Worm (Caenorhabditis elegans) whole organism, early embryonic: ENCODE data around the gene mrpl-42.

Experiments used
- B0310.2 ChIP-seq: sonication (generic microtip); optimal IDR thresholded peaks from 2 replicates; lab custom pipeline; 2016; ENCODE audit warnings: mild to moderate bottlenecking, missing genetic modification characterization, missing compliant biosample characterization
- F13C5.2 ChIP-seq: sonication (generic microtip); optimal IDR thresholded peaks from 2 replicates; lab custom pipeline; 2017; ENCODE audit warnings: mild to moderate bottlenecking, missing genetic modification characterization, inconsistent platforms, missing compliant biosample characterization
- aly-1 ChIP-seq: sonication (generic microtip); optimal IDR thresholded peaks from 2 replicates; lab custom pipeline; 2016; ENCODE audit warnings: missing genetic modification characterization, missing compliant biosample characterization
- ama-1 ChIP-seq: fragments of 150-350 bp; optimal IDR thresholded peaks from 2 replicates; lab custom pipeline; 2014
- ceh-13 ChIP-seq: fragments of 200-800 bp; sonication (Bioruptor generic); optimal IDR thresholded peaks from 2 replicates; lab custom pipeline; 2018; ENCODE audit warnings: mild to moderate bottlenecking, missing genetic modification characterization, missing compliant biosample characterization
- ceh-36 ChIP-seq: sonication (generic microtip); optimal IDR thresholded peaks from 2 replicates; lab custom pipeline; 2016; ENCODE audit warnings: missing genetic modification characterization, inconsistent platforms, missing compliant biosample characterization
- ets-7 ChIP-seq: sonication (generic microtip); optimal IDR thresholded peaks from 2 replicates; lab custom pipeline; 2016; ENCODE audit warnings: missing genotype, missing genetic modification characterization, missing compliant biosample characterization
- flt-1 ChIP-seq: fragments of 200-800 bp; sonication (Bioruptor generic); IDR thresholded peaks from 2 replicates; pipeline ENCODE4 v1.3.6; 2022; ENCODE audit warnings: missing genetic modification characterization, missing compliant biosample characterization
- hmbx-1 ChIP-seq: sonication (generic microtip); optimal IDR thresholded peaks from 2 replicates; lab custom pipeline; 2016; ENCODE audit warnings: mild to moderate bottlenecking, missing genetic modification characterization, missing compliant biosample characterization
- hmg-4 ChIP-seq: fragments of 200-800 bp; sonication (Bioruptor generic); optimal IDR thresholded peaks from 2 replicates; lab custom pipeline; 2018; ENCODE audit warnings: mild to moderate bottlenecking, missing genetic modification characterization, missing compliant biosample characterization
- hnd-1 ChIP-seq: sonication (generic microtip); optimal IDR thresholded peaks from 2 replicates; lab custom pipeline; 2016; ENCODE audit warnings: missing genetic modification characterization, missing compliant biosample characterization
- pes-1 ChIP-seq: fragments of 200-800 bp; sonication (Bioruptor generic); IDR thresholded peaks from 2 replicates; pipeline ENCODE4 v1.3.6; 2022; ENCODE audit warnings: missing genetic modification reagents, missing genetic modification characterization, missing compliant biosample characterization
- scrt-1 ChIP-seq: fragments of 200-800 bp; sonication (Bioruptor generic); IDR thresholded peaks from 2 replicates; pipeline ENCODE4 v1.3.6; 2022; ENCODE audit warnings: missing genetic modification characterization, missing compliant biosample characterization
- sea-1 ChIP-seq: fragments of 200-800 bp; sonication (Bioruptor generic); conservative IDR thresholded peaks from 2 replicates; pipeline ENCODE4 v1.3.6; 2022; ENCODE audit warnings: missing genetic modification characterization, missing compliant biosample characterization
- tbx-11 ChIP-seq: fragments of 200-800 bp; sonication (Bioruptor generic); IDR thresholded peaks from 2 replicates; pipeline ENCODE4 v1.3.6; 2022; ENCODE audit warnings: missing genetic modification characterization, missing compliant biosample characterization
- tbx-37 ChIP-seq: fragments of 200-800 bp; sonication (Bioruptor generic); conservative IDR thresholded peaks from 2 replicates; pipeline ENCODE4 v1.3.6; 2022; ENCODE audit warnings: missing genetic modification reagents, missing genetic modification characterization, missing compliant biosample characterization
- tra-4 ChIP-seq: sonication (generic microtip); optimal IDR thresholded peaks from 2 replicates; lab custom pipeline; 2017; ENCODE audit warnings: missing genetic modification characterization, missing compliant biosample characterization

The mrpl-42 gene

DNA sequence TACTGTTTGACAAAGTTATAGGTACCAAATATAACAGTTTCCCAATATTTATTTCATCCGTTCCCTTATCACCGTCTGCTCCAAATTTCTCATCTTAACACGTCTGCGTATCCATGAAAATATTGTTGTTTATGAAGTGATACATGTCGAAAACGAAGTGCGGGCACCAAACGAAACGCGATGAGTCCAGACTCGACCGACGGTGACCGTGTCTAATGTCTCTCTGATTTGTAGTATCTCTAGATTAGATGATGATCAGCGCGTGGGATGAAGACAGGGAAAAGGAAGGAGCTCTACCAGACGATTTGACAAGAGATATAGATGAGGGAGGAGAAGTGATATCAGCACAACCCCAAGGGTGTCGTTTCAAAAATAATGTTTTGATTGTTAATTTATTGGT lies 14.1 kb downstream of the mrpl-42 start:
- TF ChIP-seq scrt-1 (GFP tag; lab: Robert Waterston, UW): no peak
- no peak for TF ChIP-seq hmbx-1 (tag; lab: Kevin White, UChicago)
- TF ChIP-seq sea-1 (GFP tag; lab: Robert Waterston, UW): no peak
- no peak for TF ChIP-seq F13C5.2 (tag; lab: Kevin White, UChicago)
- TF ChIP-seq ceh-13 (GFP tag; lab: Kevin White, UChicago): no peak
- no peak for TF ChIP-seq ets-7 (tag; lab: Kevin White, UChicago)
- TF ChIP-seq tbx-11 (GFP tag; lab: Robert Waterston, UW): no peak
- TF ChIP-seq flt-1 (GFP tag; lab: Robert Waterston, UW): no peak
- no peak for TF ChIP-seq tbx-37
- TF ChIP-seq aly-1: no peak
- TF ChIP-seq hnd-1 (tag; lab: Kevin White, UChicago): no peak
- TF ChIP-seq ceh-36: no peak
- no peak for TF ChIP-seq pes-1

- no peak for TF ChIP-seq tbx-37
- no peak for TF ChIP-seq tra-4
- TF ChIP-seq ceh-13 (GFP tag; lab: Kevin White, UChicago): no peak
- no peak for TF ChIP-seq F13C5.2 (tag; lab: Kevin White, UChicago)
- no peak for TF ChIP-seq ets-7 (tag; lab: Kevin White, UChicago)
- no peak for TF ChIP-seq ceh-36
- no peak for TF ChIP-seq ama-1
- TF ChIP-seq aly-1: no peak
- TF ChIP-seq sea-1 (GFP tag; lab: Robert Waterston, UW): no peak
- no peak for TF ChIP-seq hmg-4 (GFP tag; lab: Kevin White, UChicago)
- TF ChIP-seq scrt-1 (GFP tag; lab: Robert Waterston, UW): no peak
- no peak for TF ChIP-seq tbx-11 (GFP tag; lab: Robert Waterston, UW)
- TF ChIP-seq B0310.2 (tag; lab: Kevin White, UChicago): no peak
- no peak for TF ChIP-seq flt-1 (GFP tag; lab: Robert Waterston, UW)
- TF ChIP-seq hnd-1 (tag; lab: Kevin White, UChicago): no peak
Observed at ce11 chrIV:9079330-9079729, 14.9 kb downstream of the mrpl-42 start.

- TF ChIP-seq ceh-13 (GFP tag; lab: Kevin White, UChicago): no peak
- TF ChIP-seq pes-1: no peak
- no peak for TF ChIP-seq hnd-1 (tag; lab: Kevin White, UChicago)
- no peak for TF ChIP-seq B0310.2 (tag; lab: Kevin White, UChicago)
- no peak for TF ChIP-seq sea-1 (GFP tag; lab: Robert Waterston, UW)
- TF ChIP-seq ets-7 (tag; lab: Kevin White, UChicago): no peak
- no peak for TF ChIP-seq ceh-36
- TF ChIP-seq hmg-4 (GFP tag; lab: Kevin White, UChicago): no peak
- TF ChIP-seq aly-1: no peak
- TF ChIP-seq F13C5.2 (tag; lab: Kevin White, UChicago): no peak
- TF ChIP-seq hmbx-1 (tag; lab: Kevin White, UChicago): no peak
- TF ChIP-seq tra-4: no peak
- no peak for TF ChIP-seq flt-1 (GFP tag; lab: Robert Waterston, UW)
- TF ChIP-seq tbx-11 (GFP tag; lab: Robert Waterston, UW): no peak
Observed at ce11 chrIV:9078469-9078868, 15.8 kb downstream of the mrpl-42 start, which contains the start of gene mans-4. mans-4 (minus strand) TSS chrIV:9078569.

- TF ChIP-seq tbx-37 (peak; percentile 73), flt-1 (GFP tag; lab: Robert Waterston, UW) (no peak), F13C5.2 (tag; lab: Kevin White, UChicago) (peak; percentile 23), tra-4 (no peak), ets-7 (tag; lab: Kevin White, UChicago) (peak; percentile 25)
Observed at ce11 chrIV:9074244-9074723, 20.0 kb downstream of the mrpl-42 start, which contains the start of gene mppb-1. mppb-1 (plus strand) TSS chrIV:9074673.

- TF ChIP-seq hnd-1 (tag; lab: Kevin White, UChicago) (no peak), tbx-37 (no peak), pes-1 (no peak), ceh-36 (no peak)
Observed at ce11 chrIV:9070188-9070587, 24.1 kb downstream of the mrpl-42 start.

ce11 chrIV:9069703-9070102 lies 24.6 kb downstream of the mrpl-42 start, which contains the start of gene nhr-11:
nhr-11 (plus strand) TSS chrIV:9070003.
- no peak for TF ChIP-seq tbx-11 (GFP tag; lab: Robert Waterston, UW)
- no peak for TF ChIP-seq pes-1
- no peak for TF ChIP-seq tra-4
- no peak for TF ChIP-seq hmg-4 (GFP tag; lab: Kevin White, UChicago)
- TF ChIP-seq flt-1 (GFP tag; lab: Robert Waterston, UW): no peak
- no peak for TF ChIP-seq tbx-37
- no peak for TF ChIP-seq hmbx-1 (tag; lab: Kevin White, UChicago)
- TF ChIP-seq scrt-1 (GFP tag; lab: Robert Waterston, UW): no peak
- TF ChIP-seq aly-1: no peak
- no peak for TF ChIP-seq B0310.2 (tag; lab: Kevin White, UChicago)
- TF ChIP-seq sea-1 (GFP tag; lab: Robert Waterston, UW): no peak
- no peak for TF ChIP-seq ama-1
- TF ChIP-seq ceh-36: no peak
- TF ChIP-seq ets-7 (tag; lab: Kevin White, UChicago): no peak
- TF ChIP-seq hnd-1 (tag; lab: Kevin White, UChicago): no peak
- no peak for TF ChIP-seq F13C5.2 (tag; lab: Kevin White, UChicago)
- TF ChIP-seq ceh-13 (GFP tag; lab: Kevin White, UChicago): no peak

ce11 chrIV:9067277-9068197 lies 26.7 kb downstream of the mrpl-42 start:
- 0 out of 2 replicates have a peak, but pooled peaks have one; percentile 8 for TF ChIP-seq pes-1
